Worm (Caenorhabditis elegans) whole organism, early embryonic: ENCODE measurements around the gene F58A6.2.

Source experiments
- B0310.2 ChIP-seq: sonication (generic microtip); optimal IDR thresholded peaks from 2 replicates; lab custom pipeline; 2016; ENCODE audit warnings: mild to moderate bottlenecking, missing genetic modification characterization, missing compliant biosample characterization
- F13C5.2 ChIP-seq: sonication (generic microtip); optimal IDR thresholded peaks from 2 replicates; lab custom pipeline; 2017; ENCODE audit warnings: mild to moderate bottlenecking, missing genetic modification characterization, inconsistent platforms, missing compliant biosample characterization
- aly-1 ChIP-seq: sonication (generic microtip); optimal IDR thresholded peaks from 2 replicates; lab custom pipeline; 2016; ENCODE audit warnings: missing genetic modification characterization, missing compliant biosample characterization
- ama-1 ChIP-seq: fragments of 150-350 bp; optimal IDR thresholded peaks from 2 replicates; lab custom pipeline; 2014
- ceh-13 ChIP-seq: fragments of 200-800 bp; sonication (Bioruptor generic); optimal IDR thresholded peaks from 2 replicates; lab custom pipeline; 2018; ENCODE audit warnings: mild to moderate bottlenecking, missing genetic modification characterization, missing compliant biosample characterization
- ceh-36 ChIP-seq: sonication (generic microtip); optimal IDR thresholded peaks from 2 replicates; lab custom pipeline; 2016; ENCODE audit warnings: missing genetic modification characterization, inconsistent platforms, missing compliant biosample characterization
- ets-7 ChIP-seq: sonication (generic microtip); optimal IDR thresholded peaks from 2 replicates; lab custom pipeline; 2016; ENCODE audit warnings: missing genotype, missing genetic modification characterization, missing compliant biosample characterization
- flt-1 ChIP-seq: fragments of 200-800 bp; sonication (Bioruptor generic); IDR thresholded peaks from 2 replicates; pipeline ENCODE4 v1.3.6; 2022; ENCODE audit warnings: missing genetic modification characterization, missing compliant biosample characterization
- hmbx-1 ChIP-seq: sonication (generic microtip); optimal IDR thresholded peaks from 2 replicates; lab custom pipeline; 2016; ENCODE audit warnings: mild to moderate bottlenecking, missing genetic modification characterization, missing compliant biosample characterization
- hmg-4 ChIP-seq: fragments of 200-800 bp; sonication (Bioruptor generic); optimal IDR thresholded peaks from 2 replicates; lab custom pipeline; 2018; ENCODE audit warnings: mild to moderate bottlenecking, missing genetic modification characterization, missing compliant biosample characterization
- hnd-1 ChIP-seq: sonication (generic microtip); optimal IDR thresholded peaks from 2 replicates; lab custom pipeline; 2016; ENCODE audit warnings: missing genetic modification characterization, missing compliant biosample characterization
- pes-1 ChIP-seq: fragments of 200-800 bp; sonication (Bioruptor generic); IDR thresholded peaks from 2 replicates; pipeline ENCODE4 v1.3.6; 2022; ENCODE audit warnings: missing genetic modification reagents, missing genetic modification characterization, missing compliant biosample characterization
- scrt-1 ChIP-seq: fragments of 200-800 bp; sonication (Bioruptor generic); IDR thresholded peaks from 2 replicates; pipeline ENCODE4 v1.3.6; 2022; ENCODE audit warnings: missing genetic modification characterization, missing compliant biosample characterization
- sea-1 ChIP-seq: fragments of 200-800 bp; sonication (Bioruptor generic); conservative IDR thresholded peaks from 2 replicates; pipeline ENCODE4 v1.3.6; 2022; ENCODE audit warnings: missing genetic modification characterization, missing compliant biosample characterization
- tbx-11 ChIP-seq: fragments of 200-800 bp; sonication (Bioruptor generic); IDR thresholded peaks from 2 replicates; pipeline ENCODE4 v1.3.6; 2022; ENCODE audit warnings: missing genetic modification characterization, missing compliant biosample characterization
- tbx-37 ChIP-seq: fragments of 200-800 bp; sonication (Bioruptor generic); conservative IDR thresholded peaks from 2 replicates; pipeline ENCODE4 v1.3.6; 2022; ENCODE audit warnings: missing genetic modification reagents, missing genetic modification characterization, missing compliant biosample characterization
- tra-4 ChIP-seq: sonication (generic microtip); optimal IDR thresholded peaks from 2 replicates; lab custom pipeline; 2017; ENCODE audit warnings: missing genetic modification characterization, missing compliant biosample characterization

F58A6.2 gene

ce11 chrII:5115733-5116132 is 20.8 kb upstream of the F58A6.2 start, which contains the start of gene srsy-1:
TSS of gene srsy-1 (plus strand) at chrII:5116033.
- TF ChIP-seq aly-1 (tag; lab: Kevin White, UChicago) (no peak), hnd-1 (tag; lab: Kevin White, UChicago) (no peak), hmbx-1 (tag; lab: Kevin White, UChicago) (no peak), ceh-13 (no peak), ets-7 (no peak)

ce11 chrII:5120612-5121011 is 15.9 kb upstream of the F58A6.2 start:
- no peak for TF ChIP-seq ama-1 (lab: Kevin White, UChicago)
- no peak for TF ChIP-seq aly-1 (tag; lab: Kevin White, UChicago)
- no peak for TF ChIP-seq ets-7
- no peak for TF ChIP-seq hmg-4 (GFP tag; lab: Kevin White, UChicago)
- TF ChIP-seq flt-1 (GFP tag; lab: Robert Waterston, UW) = no peak

ce11 chrII:5130081-5130480 is 6.4 kb upstream of the F58A6.2 start, which contains the start of gene lgc-56:
TSS of gene lgc-56 (plus strand) at chrII:5130381.
- TF ChIP-seq sea-1 (GFP tag; lab: Robert Waterston, UW) = no peak
- no peak for TF ChIP-seq tra-4 (tag; lab: Kevin White, UChicago)
- TF ChIP-seq ama-1 (lab: Kevin White, UChicago) = no peak
- no peak for TF ChIP-seq ceh-36 (tag; lab: Kevin White, UChicago)
- no peak for TF ChIP-seq tbx-37 (GFP tag; lab: Robert Waterston, UW)
- TF ChIP-seq F13C5.2 (tag; lab: Kevin White, UChicago) = no peak
- no peak for TF ChIP-seq flt-1 (GFP tag; lab: Robert Waterston, UW)
- no peak for TF ChIP-seq tbx-11
- TF ChIP-seq hmbx-1 (tag; lab: Kevin White, UChicago) = no peak
- TF ChIP-seq B0310.2 (tag; lab: Kevin White, UChicago) = no peak
- no peak for TF ChIP-seq ets-7
- TF ChIP-seq scrt-1 = no peak
- no peak for TF ChIP-seq pes-1 (GFP tag; lab: Robert Waterston, UW)
- no peak for TF ChIP-seq hnd-1 (tag; lab: Kevin White, UChicago)
- no peak for TF ChIP-seq ceh-13
- TF ChIP-seq aly-1 (tag; lab: Kevin White, UChicago) = no peak
- no peak for TF ChIP-seq hmg-4 (GFP tag; lab: Kevin White, UChicago)

ce11 chrII:5131800-5132199 is 4.7 kb upstream of the F58A6.2 start:
- TF ChIP-seq B0310.2 (tag; lab: Kevin White, UChicago) (no peak), ama-1 (lab: Kevin White, UChicago) (no peak), tbx-37 (GFP tag; lab: Robert Waterston, UW) (no peak), flt-1 (GFP tag; lab: Robert Waterston, UW) (no peak), F13C5.2 (tag; lab: Kevin White, UChicago) (no peak)

- TF ChIP-seq flt-1 (GFP tag; lab: Robert Waterston, UW) = no peak
These were observed 5.5 kb downstream of the F58A6.2 start, which contains the start of gene nas-29 for ce11 chrII:5141945-5142514. TSS of gene nas-29 (minus strand) at chrII:5142036.

ce11 chrII:5142619-5143018 is 6.1 kb downstream of the F58A6.2 start, which contains the start of gene F58A6.1:
TSS of gene F58A6.1 (plus strand) at chrII:5142919.
- no peak for TF ChIP-seq ets-7
- TF ChIP-seq hmg-4 (GFP tag; lab: Kevin White, UChicago) = no peak
- no peak for TF ChIP-seq tbx-37 (GFP tag; lab: Robert Waterston, UW)
- TF ChIP-seq flt-1 (GFP tag; lab: Robert Waterston, UW) = no peak
- TF ChIP-seq F13C5.2 (tag; lab: Kevin White, UChicago) = no peak
- TF ChIP-seq tbx-11 = no peak
- no peak for TF ChIP-seq tra-4 (tag; lab: Kevin White, UChicago)
- no peak for TF ChIP-seq pes-1 (GFP tag; lab: Robert Waterston, UW)

- TF ChIP-seq B0310.2 (tag; lab: Kevin White, UChicago) = no peak
- no peak for TF ChIP-seq tbx-11
- no peak for TF ChIP-seq scrt-1
- TF ChIP-seq hmbx-1 (tag; lab: Kevin White, UChicago) = no peak
- no peak for TF ChIP-seq F13C5.2 (tag; lab: Kevin White, UChicago)
- TF ChIP-seq aly-1 (tag; lab: Kevin White, UChicago) = no peak
- TF ChIP-seq sea-1 (GFP tag; lab: Robert Waterston, UW) = no peak
- no peak for TF ChIP-seq ama-1 (lab: Kevin White, UChicago)
- no peak for TF ChIP-seq hnd-1 (tag; lab: Kevin White, UChicago)
- TF ChIP-seq ceh-36 (tag; lab: Kevin White, UChicago) = no peak
- TF ChIP-seq pes-1 (GFP tag; lab: Robert Waterston, UW) = no peak
- TF ChIP-seq tra-4 (tag; lab: Kevin White, UChicago) = no peak
- no peak for TF ChIP-seq flt-1 (GFP tag; lab: Robert Waterston, UW)
- TF ChIP-seq tbx-37 (GFP tag; lab: Robert Waterston, UW) = no peak
- TF ChIP-seq ets-7 = no peak
- TF ChIP-seq ceh-13 = no peak
- TF ChIP-seq hmg-4 (GFP tag; lab: Kevin White, UChicago) = no peak
These were observed 11.8 kb downstream of the F58A6.2 start, which contains the start of gene F58A6.5 for ce11 chrII:5148349-5148748. TSS of gene F58A6.5 (minus strand) at chrII:5148449.

ce11 chrII:5150829-5151228 is 14.3 kb downstream of the F58A6.2 start, which contains the start of gene srb-16:
TSS of gene srb-16 (minus strand) at chrII:5150929.
- no peak for TF ChIP-seq tra-4 (tag; lab: Kevin White, UChicago)
- TF ChIP-seq F13C5.2 (tag; lab: Kevin White, UChicago) = no peak
- TF ChIP-seq scrt-1 = no peak
